Worm (Caenorhabditis elegans): ENCODE results near the gene sgnh-1.

sgnh-1 gene

ce11 chrIV:4889613-4890012 lies at the start of gene sgnh-1:
Gene sgnh-1, plus strand, starts transcription at chrIV:4889913.
- no peak for TF ChIP-seq mml-1 (tag; optimal IDR thresholded peaks at IDR 0.05)
- TF ChIP-seq egl-5 (tag; optimal IDR thresholded peaks at IDR 0.05) = no peak
- TF ChIP-seq egl-27 (tag; optimal IDR thresholded peaks at IDR 0.05) = no peak
- TF ChIP-seq nhr-28 (tag; optimal IDR thresholded peaks at IDR 0.05) = no peak
- TF ChIP-seq nhr-77 (tag; optimal IDR thresholded peaks at IDR 0.05) = no peak

DNA sequence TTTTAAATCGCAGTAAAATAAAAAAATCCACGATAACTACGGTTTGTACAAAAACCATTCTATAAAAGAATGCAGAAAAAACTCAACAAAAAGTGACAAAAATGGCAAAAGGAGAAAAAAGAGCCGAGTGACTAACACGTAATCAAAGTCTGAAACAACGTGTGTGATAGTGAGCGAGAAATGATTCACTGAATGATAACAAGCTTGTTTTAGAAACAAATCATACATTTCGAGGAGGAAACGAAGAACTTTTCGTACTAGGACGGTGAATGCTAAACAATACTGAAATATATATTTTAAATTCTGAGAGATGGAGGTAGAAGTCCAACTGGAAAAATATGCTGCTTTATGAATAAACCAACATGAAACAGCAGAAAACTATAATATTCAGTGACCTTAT lies 47.7 kb upstream of the sgnh-1 start:
- TF ChIP-seq ama-1 (optimal IDR thresholded peaks at IDR 0.05) (no peak), R02D3.7 (tag; optimal IDR thresholded peaks at IDR 0.05) (no peak), elt-2 (tag; optimal IDR thresholded peaks at IDR 0.05) (peak; percentile 61), pha-4 (tag; optimal IDR thresholded peaks at IDR 0.05) (no peak), nhr-77 (tag; optimal IDR thresholded peaks at IDR 0.05) (no peak), nhr-12 (tag; optimal IDR thresholded peaks at IDR 0.05) (no peak), pqm-1 (tag; optimal IDR thresholded peaks at IDR 0.05) (peak; percentile 65)

DNA sequence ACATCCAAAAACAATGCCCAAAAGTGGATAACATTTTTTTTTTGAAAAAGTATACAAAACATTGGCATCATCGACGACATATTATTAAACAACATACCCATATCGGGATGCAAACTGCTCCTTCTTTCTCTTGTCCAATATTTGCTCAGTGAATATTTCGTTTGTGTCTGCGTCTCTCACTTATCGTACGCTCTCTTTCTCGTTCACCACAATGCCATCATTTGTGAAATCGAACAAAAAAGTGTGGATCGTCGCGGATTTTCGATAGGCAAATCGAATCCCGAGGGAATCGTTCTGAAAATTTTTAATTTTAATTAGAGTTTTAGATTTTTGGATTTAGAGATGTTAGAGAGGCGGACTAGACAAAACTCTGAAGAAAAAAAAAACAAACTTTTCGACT lies 42.9 kb upstream of the sgnh-1 start, which contains the start of gene tat-2:
Gene tat-2, minus strand, starts transcription at position 101 of the 400 bp plus-strand sequence.
- TF ChIP-seq ceh-16 (tag; optimal IDR thresholded peaks at IDR 0.05) = no peak
- peak; percentile 58 for TF ChIP-seq pha-4 (tag; optimal IDR thresholded peaks at IDR 0.05)

DNA sequence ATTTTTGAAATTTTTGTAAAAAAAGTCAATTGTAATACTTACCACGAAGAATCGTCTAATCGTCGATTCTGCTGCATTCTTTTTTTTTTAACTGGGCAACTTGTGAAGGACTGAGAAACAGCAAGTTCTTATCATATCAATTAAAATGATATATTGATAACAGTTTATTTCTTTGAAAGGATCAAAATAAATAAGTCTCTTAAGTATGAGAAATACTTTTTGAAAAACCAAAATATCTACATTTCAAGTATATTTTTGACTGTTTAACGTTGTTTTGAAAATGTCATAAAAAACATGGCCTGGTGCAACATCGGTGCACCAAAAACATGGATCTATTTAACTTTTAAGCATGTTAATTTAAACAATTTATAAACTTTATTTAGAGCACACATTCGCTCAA lies 33.5 kb upstream of the sgnh-1 start, which contains the start of gene Y17G9A.2:
Gene Y17G9A.2, minus strand, starts transcription at position 101 of the 400 bp plus-strand sequence.
- TF ChIP-seq skn-1 (tag; optimal IDR thresholded peaks at IDR 0.05) (no peak), lin-15B (tag; optimal IDR thresholded peaks at IDR 0.05) (no peak), elt-1 (tag; optimal IDR thresholded peaks at IDR 0.05) (no peak), zag-1 (tag; optimal IDR thresholded peaks at IDR 0.05) (no peak), nhr-77 (tag; optimal IDR thresholded peaks at IDR 0.05) (no peak), nhr-237 (tag; optimal IDR thresholded peaks at IDR 0.05) (no peak), elt-2 (tag; optimal IDR thresholded peaks at IDR 0.05) (no peak), nhr-67 (tag; optimal IDR thresholded peaks at IDR 0.05) (no peak), elt-3 (tag; optimal IDR thresholded peaks at IDR 0.05) (no peak), ztf-4 (tag; optimal IDR thresholded peaks at IDR 0.05) (no peak), ztf-11 (tag; optimal IDR thresholded peaks at IDR 0.05) (no peak), snpc-4 (tag; optimal IDR thresholded peaks at IDR 0.05) (no peak), lin-39 (tag; optimal IDR thresholded peaks at IDR 0.05) (no peak), nhr-25 (tag; optimal IDR thresholded peaks at IDR 0.05) (no peak), ama-1 (optimal IDR thresholded peaks at IDR 0.05) (no peak)

DNA sequence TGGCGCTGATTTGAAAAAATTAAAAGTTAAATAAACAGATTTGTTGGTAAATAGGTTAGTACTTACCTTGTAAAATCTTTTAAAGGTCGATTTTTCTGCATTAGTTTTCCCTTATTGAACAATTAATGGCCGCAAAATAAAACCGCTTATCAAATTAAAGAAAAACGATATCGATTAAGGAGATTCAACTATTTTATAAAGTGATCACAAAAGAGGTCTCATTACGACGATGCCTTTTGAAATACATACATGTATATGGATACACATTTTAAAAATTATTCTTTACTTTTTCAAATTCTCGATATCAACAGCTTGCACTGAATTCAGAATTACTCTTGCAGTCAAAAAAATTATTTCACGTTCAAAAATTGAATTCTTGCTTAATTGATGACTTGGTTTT lies 31.1 kb upstream of the sgnh-1 start, which contains the start of gene Y17G9A.3:
Gene Y17G9A.3, minus strand, starts transcription at position 101 of the 400 bp plus-strand sequence.
- no peak for TF ChIP-seq elt-1 (tag; optimal IDR thresholded peaks at IDR 0.05)
- no peak for TF ChIP-seq tbx-2 (tag; optimal IDR thresholded peaks at IDR 0.05)
- TF ChIP-seq mml-1 (tag; optimal IDR thresholded peaks at IDR 0.05) = no peak
- no peak for TF ChIP-seq elt-3 (tag; optimal IDR thresholded peaks at IDR 0.05)
- TF ChIP-seq ceh-16 (tag; optimal IDR thresholded peaks at IDR 0.05) = no peak
- TF ChIP-seq fos-1 (tag; optimal IDR thresholded peaks at IDR 0.05) = no peak
- TF ChIP-seq jun-1 (tag; optimal IDR thresholded peaks at IDR 0.05) = no peak
- TF ChIP-seq daf-12 (tag; optimal IDR thresholded peaks at IDR 0.05) = no peak
- no peak for TF ChIP-seq elt-2 (tag; optimal IDR thresholded peaks at IDR 0.05)
- no peak for TF ChIP-seq nhr-77 (tag; optimal IDR thresholded peaks at IDR 0.05)
- no peak for TF ChIP-seq fkh-2 (tag; optimal IDR thresholded peaks at IDR 0.05)
- TF ChIP-seq pqm-1 (tag; optimal IDR thresholded peaks at IDR 0.05) = no peak
- TF ChIP-seq hmg-11 (tag; optimal IDR thresholded peaks at IDR 0.05) = no peak
- TF ChIP-seq lin-15B (tag; optimal IDR thresholded peaks at IDR 0.05) = no peak
- TF ChIP-seq sea-2 (GFP tag; optimal IDR thresholded peaks at IDR 0.05) = no peak
- no peak for TF ChIP-seq egl-5 (tag; optimal IDR thresholded peaks at IDR 0.05)
- no peak for TF ChIP-seq nhr-11 (tag; optimal IDR thresholded peaks at IDR 0.05)

ce11 chrIV:4861449-4861848 lies 28.3 kb upstream of the sgnh-1 start, which contains the start of the genes Y17G9A.4 and str-173:
Gene Y17G9A.4, minus strand, starts transcription at chrIV:4861549.
Gene str-173, plus strand, starts transcription at chrIV:4861773.
- no peak for TF ChIP-seq unc-39 (tag; optimal IDR thresholded peaks at IDR 0.05)
- no peak for TF ChIP-seq nhr-25 (tag; optimal IDR thresholded peaks at IDR 0.05)
- TF ChIP-seq nhr-28 (tag; optimal IDR thresholded peaks at IDR 0.05) = no peak
- no peak for TF ChIP-seq nfya-1 (tag; optimal IDR thresholded peaks at IDR 0.05; ENCODE audit: insufficient read depth)
- TF ChIP-seq nhr-67 (tag; optimal IDR thresholded peaks at IDR 0.05) = no peak
- no peak for TF ChIP-seq unc-62 (GFP tag; optimal IDR thresholded peaks at IDR 0.05)
- no peak for TF ChIP-seq ama-1 (optimal IDR thresholded peaks at IDR 0.05)
- no peak for TF ChIP-seq R02D3.7 (tag; optimal IDR thresholded peaks at IDR 0.05)
- no peak for TF ChIP-seq ztf-11 (tag; optimal IDR thresholded peaks at IDR 0.05)
- TF ChIP-seq sea-2 (GFP tag; optimal IDR thresholded peaks at IDR 0.05) = no peak
- TF ChIP-seq pha-4 (tag; optimal IDR thresholded peaks at IDR 0.05) = no peak
- TF ChIP-seq zag-1 (tag; optimal IDR thresholded peaks at IDR 0.05) = no peak
- no peak for TF ChIP-seq eor-1 (tag; optimal IDR thresholded peaks at IDR 0.05)
- no peak for TF ChIP-seq hmg-11 (tag; optimal IDR thresholded peaks at IDR 0.05)
- TF ChIP-seq elt-3 (tag; optimal IDR thresholded peaks at IDR 0.05) = no peak
- TF ChIP-seq lin-15B (tag; optimal IDR thresholded peaks at IDR 0.05) = no peak
- TF ChIP-seq mdl-1 (tag; optimal IDR thresholded peaks at IDR 0.05) = no peak

Data from whole organism, L3 larva.